Worm (Caenorhabditis elegans): Measurements from ENCODE around the gene dve-1.

Gene dve-1

DNA sequence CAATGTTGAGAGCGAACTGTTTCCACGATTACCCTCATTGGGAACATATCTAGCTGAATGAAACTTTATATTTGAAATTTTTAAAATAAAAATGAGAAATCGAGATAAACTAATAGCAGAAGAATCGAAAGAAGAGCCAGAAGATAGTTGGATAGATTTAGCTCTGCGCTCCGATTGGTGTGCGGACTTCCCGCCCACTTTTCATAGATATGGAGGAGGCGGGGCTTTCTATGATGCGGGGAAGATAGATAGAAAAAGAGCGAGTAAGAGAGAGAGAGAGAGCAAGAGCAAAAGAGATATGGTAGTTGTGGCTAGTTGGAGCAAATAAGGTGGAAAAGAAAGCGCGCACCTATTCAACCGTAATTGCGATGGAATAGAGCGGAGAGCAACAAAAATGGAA, at the start of gene dve-1:
TSS of gene dve-1 (minus strand) at position 66 of the 400 bp plus-strand sequence.
- TF ChIP-seq tab-1 (GFP tag; IDR thresholded peaks at IDR 0.05) (no peak), ztf-23 (GFP tag; IDR thresholded peaks at IDR 0.05) (no peak), ztf-29 (GFP tag; IDR thresholded peaks at IDR 0.05) (no peak), ref-1 (GFP tag; conservative IDR thresholded peaks at IDR 0.05) (no peak), T22C8.4 (GFP tag; IDR thresholded peaks at IDR 0.05) (no peak), cog-1 (tag; optimal IDR thresholded peaks at IDR 0.05) (no peak), flt-1 (GFP tag; IDR thresholded peaks at IDR 0.05) (no peak), med-1 (GFP tag; optimal IDR thresholded peaks at IDR 0.05; ENCODE audit: insufficient read depth) (no peak), klf-2 (GFP tag; conservative IDR thresholded peaks at IDR 0.05) (no peak)

DNA sequence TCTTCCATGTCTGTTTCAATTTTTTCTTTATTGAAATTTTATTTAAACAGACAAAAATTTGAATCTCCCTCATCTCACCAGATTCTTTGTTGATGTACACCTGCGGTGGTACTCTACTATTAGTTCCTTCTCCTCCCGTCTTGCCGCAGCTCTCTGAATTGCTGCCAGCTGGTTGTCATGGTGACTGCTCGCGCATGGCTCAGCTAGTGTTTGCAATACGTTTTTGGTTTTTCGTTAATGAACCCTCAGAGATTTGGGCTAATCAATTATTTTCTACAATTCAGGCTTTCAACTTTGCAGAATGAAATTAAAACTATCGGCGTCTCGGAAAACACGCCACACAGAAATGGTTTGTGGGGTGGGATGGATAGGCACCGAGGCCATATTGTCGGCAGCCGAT, 47.5 kb upstream of the dve-1 start, which contains the start of gene che-2:
TSS of gene che-2 (plus strand) at position 301 of the 400 bp plus-strand sequence.
- no peak for TF ChIP-seq ztf-23 (GFP tag; IDR thresholded peaks at IDR 0.05)

ce11 chrX:476261-476660, 42.6 kb upstream of the dve-1 start, which contains the start of gene F38G1.3:
TSS of gene F38G1.3 (plus strand) at chrX:476561.
- TF ChIP-seq T22C8.4 (GFP tag; IDR thresholded peaks at IDR 0.05) (no peak), ref-1 (GFP tag; conservative IDR thresholded peaks at IDR 0.05) (no peak), med-1 (GFP tag; optimal IDR thresholded peaks at IDR 0.05; ENCODE audit: insufficient read depth) (no peak), tab-1 (GFP tag; IDR thresholded peaks at IDR 0.05) (no peak)

ce11 chrX:467338-467823, 33.8 kb upstream of the dve-1 start:
- no peak for TF ChIP-seq T22C8.4 (GFP tag; IDR thresholded peaks at IDR 0.05)
- no peak for TF ChIP-seq ztf-29 (GFP tag; IDR thresholded peaks at IDR 0.05)
- no peak for TF ChIP-seq med-1 (GFP tag; optimal IDR thresholded peaks at IDR 0.05; ENCODE audit: insufficient read depth)
- TF ChIP-seq ref-1 (GFP tag; conservative IDR thresholded peaks at IDR 0.05), result no peak
- TF ChIP-seq klf-2 (GFP tag; conservative IDR thresholded peaks at IDR 0.05), result no peak
- TF ChIP-seq ztf-23 (GFP tag; IDR thresholded peaks at IDR 0.05), result no peak
- TF ChIP-seq cog-1 (tag; optimal IDR thresholded peaks at IDR 0.05), result no peak
- TF ChIP-seq flt-1 (GFP tag; IDR thresholded peaks at IDR 0.05), result no peak
- TF ChIP-seq tab-1 (GFP tag; IDR thresholded peaks at IDR 0.05), result no peak

DNA sequence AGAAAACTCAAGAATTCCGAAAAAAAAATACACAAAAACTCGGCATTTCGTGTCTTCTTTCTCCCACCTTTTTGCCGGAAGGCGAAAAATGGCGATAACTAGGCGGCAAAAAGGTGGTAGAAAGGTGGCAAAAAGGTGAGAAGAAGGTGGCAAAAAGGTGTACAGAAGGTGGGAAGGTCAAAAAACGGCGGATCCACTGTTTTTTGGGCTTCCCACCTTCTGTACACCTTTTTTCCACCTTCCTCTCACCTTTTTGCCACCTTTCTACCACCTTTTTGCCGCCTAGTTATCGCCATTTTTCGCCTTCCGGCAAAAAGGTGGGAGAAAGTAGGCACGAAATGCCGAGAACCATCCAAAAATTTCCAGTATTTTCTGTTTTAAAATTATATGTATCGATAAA, 32.3 kb upstream of the dve-1 start:
- TF ChIP-seq klf-2 (GFP tag; conservative IDR thresholded peaks at IDR 0.05) (peak; percentile 57; the same call in 1 of the 2 replicates), tab-1 (GFP tag; IDR thresholded peaks at IDR 0.05) (peak; percentile 54; the same call in 1 of the 2 replicates), ref-1 (GFP tag; conservative IDR thresholded peaks at IDR 0.05) (peak; percentile 49; the same call in 1 of the 2 replicates), ztf-29 (GFP tag; IDR thresholded peaks at IDR 0.05) (peak; percentile 22; the same call in 1 of the 2 replicates), flt-1 (GFP tag; IDR thresholded peaks at IDR 0.05) (0 out of 2 replicates have a peak, but pooled peaks have one; percentile 43), ztf-23 (GFP tag; IDR thresholded peaks at IDR 0.05) (0 out of 2 replicates have a peak, but pooled peaks have one; percentile 47), T22C8.4 (GFP tag; IDR thresholded peaks at IDR 0.05) (0 out of 2 replicates have a peak, but pooled peaks have one; percentile 9)

DNA sequence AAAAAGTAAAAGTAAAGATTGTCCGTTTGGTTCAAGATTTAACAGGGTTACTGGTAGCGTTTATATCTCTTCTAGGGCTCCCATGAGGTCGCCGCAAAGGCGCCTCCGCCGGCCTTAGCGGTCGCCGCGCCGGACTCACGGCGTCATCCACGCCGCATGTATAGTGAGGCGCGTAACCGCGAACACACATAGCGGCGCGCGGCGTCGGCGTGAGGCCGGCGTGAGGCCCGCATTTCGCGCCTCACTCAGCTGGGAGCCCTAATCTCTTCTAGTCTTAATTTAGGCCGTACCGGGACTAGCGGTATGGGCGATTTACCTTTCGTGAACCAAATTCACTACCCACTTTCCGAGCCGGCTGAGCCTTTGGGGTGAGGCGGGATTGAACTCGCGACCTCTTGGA, 28.0 kb upstream of the dve-1 start:
- TF ChIP-seq flt-1 (GFP tag; IDR thresholded peaks at IDR 0.05), result no peak
- TF ChIP-seq T22C8.4 (GFP tag; IDR thresholded peaks at IDR 0.05), result no peak
- 0 out of 2 replicates have a peak, but pooled peaks have one; percentile 40 for TF ChIP-seq tab-1 (GFP tag; IDR thresholded peaks at IDR 0.05)
- no peak for TF ChIP-seq ref-1 (GFP tag; conservative IDR thresholded peaks at IDR 0.05)

ce11 chrX:460351-460750, 26.7 kb upstream of the dve-1 start, which contains the start of gene aagr-4:
TSS of gene aagr-4 (plus strand) at chrX:460651.
- TF ChIP-seq tab-1 (GFP tag; IDR thresholded peaks at IDR 0.05), result no peak
- TF ChIP-seq klf-2 (GFP tag; conservative IDR thresholded peaks at IDR 0.05), result no peak
- TF ChIP-seq cog-1 (tag; optimal IDR thresholded peaks at IDR 0.05), result no peak
- no peak for TF ChIP-seq ztf-29 (GFP tag; IDR thresholded peaks at IDR 0.05)
- no peak for TF ChIP-seq flt-1 (GFP tag; IDR thresholded peaks at IDR 0.05)
- TF ChIP-seq ztf-23 (GFP tag; IDR thresholded peaks at IDR 0.05), result no peak
- TF ChIP-seq ref-1 (GFP tag; conservative IDR thresholded peaks at IDR 0.05), result no peak
- TF ChIP-seq med-1 (GFP tag; optimal IDR thresholded peaks at IDR 0.05; ENCODE audit: insufficient read depth), result no peak
- TF ChIP-seq T22C8.4 (GFP tag; IDR thresholded peaks at IDR 0.05), result no peak

- TF ChIP-seq cog-1 (tag; optimal IDR thresholded peaks at IDR 0.05), result no peak
- no peak for TF ChIP-seq tab-1 (GFP tag; IDR thresholded peaks at IDR 0.05)
- TF ChIP-seq ref-1 (GFP tag; conservative IDR thresholded peaks at IDR 0.05), result no peak
- TF ChIP-seq klf-2 (GFP tag; conservative IDR thresholded peaks at IDR 0.05), result no peak
These were observed 25.7 kb upstream of the dve-1 start for ce11 chrX:459316-459715.

- TF ChIP-seq T22C8.4 (GFP tag; IDR thresholded peaks at IDR 0.05) (no peak), cog-1 (tag; optimal IDR thresholded peaks at IDR 0.05) (no peak)
These were observed 23.7 kb upstream of the dve-1 start, which contains the start of gene abu-12 for ce11 chrX:457139-457802. TSS of gene abu-12 (minus strand) at chrX:457610.

ce11 chrX:449820-450219, 16.2 kb upstream of the dve-1 start, which contains the start of gene F52D1.2:
TSS of gene F52D1.2 (minus strand) at chrX:450212.
- no peak for TF ChIP-seq klf-2 (GFP tag; conservative IDR thresholded peaks at IDR 0.05)
- no peak for TF ChIP-seq med-1 (GFP tag; optimal IDR thresholded peaks at IDR 0.05; ENCODE audit: insufficient read depth)
- TF ChIP-seq ztf-29 (GFP tag; IDR thresholded peaks at IDR 0.05), result no peak
- TF ChIP-seq T22C8.4 (GFP tag; IDR thresholded peaks at IDR 0.05), result no peak
- TF ChIP-seq ref-1 (GFP tag; conservative IDR thresholded peaks at IDR 0.05), result no peak
- TF ChIP-seq tab-1 (GFP tag; IDR thresholded peaks at IDR 0.05), result no peak
- TF ChIP-seq ztf-23 (GFP tag; IDR thresholded peaks at IDR 0.05), result no peak
- TF ChIP-seq cog-1 (tag; optimal IDR thresholded peaks at IDR 0.05), result no peak
- TF ChIP-seq flt-1 (GFP tag; IDR thresholded peaks at IDR 0.05), result no peak

Data from whole organism, midembryonic.